Worm (Caenorhabditis elegans) whole organism, mixed stage, embryonic: Measurements from ENCODE around the gene Y38H6C.15.

Experiments used
- elt-3 ChIP-seq: fragments of 150-350 bp; optimal IDR thresholded peaks from 2 replicates; lab custom pipeline; 2014; ENCODE audit warnings: missing biosample characterization, missing genetic modification characterization
- lsy-2 ChIP-seq: fragments of 150-350 bp; optimal IDR thresholded peaks from 2 replicates; lab custom pipeline; 2014; ENCODE audit warnings: missing biosample characterization, missing genetic modification characterization
- mep-1 ChIP-seq: fragments of 150-350 bp; optimal IDR thresholded peaks from 2 replicates; lab custom pipeline; 2017; ENCODE audit warnings: missing biosample characterization, missing genetic modification reagents, missing genetic modification characterization, inconsistent platforms
- nhr-237 ChIP-seq: fragments of 150-350 bp; optimal IDR thresholded peaks from 2 replicates; lab custom pipeline; 2014; ENCODE audit warnings: missing biosample characterization, missing genetic modification characterization
- nhr-28 ChIP-seq: fragments of 150-350 bp; optimal IDR thresholded peaks from 2 replicates; lab custom pipeline; 2014; ENCODE audit warnings: missing biosample characterization, missing genetic modification characterization
- nhr-76 ChIP-seq: sonication (generic microtip); optimal IDR thresholded peaks from 2 replicates; lab custom pipeline; 2017; ENCODE audit warnings: missing biosample characterization, missing genetic modification characterization
- pha-4 ChIP-seq: fragments of 150-350 bp; optimal IDR thresholded peaks from 2 replicates; lab custom pipeline; 2018; ENCODE audit warnings: missing biosample characterization, missing genetic modification reagents, missing genetic modification characterization
- sem-2 ChIP-seq: fragments of 200-800 bp; sonication (Bioruptor generic); optimal IDR thresholded peaks from 2 replicates; lab custom pipeline; 2018; ENCODE audit warnings: mild to moderate bottlenecking, missing genetic modification characterization, missing compliant biosample characterization
- snpc-4 ChIP-seq: fragments of 150-350 bp; optimal IDR thresholded peaks from 2 replicates; lab custom pipeline; 2014; ENCODE audit warnings: missing biosample characterization, missing genetic modification characterization
- unc-62 ChIP-seq: fragments of 150-350 bp; optimal IDR thresholded peaks from 2 replicates; lab custom pipeline; 2014; ENCODE audit warnings: missing biosample characterization, missing genetic modification reagents, missing genetic modification characterization
- ztf-11 ChIP-seq: fragments of 150-350 bp; optimal IDR thresholded peaks from 2 replicates; lab custom pipeline; 2014; ENCODE audit warnings: missing biosample characterization, missing genetic modification characterization

ce11 chrV:20545742-20546141, 9.6 kb upstream of the Y38H6C.15 start:
- TF ChIP-seq nhr-76 (tag; lab: Kevin White, UChicago) (no peak), snpc-4 (tag; lab: Kevin White, UChicago) (no peak), nhr-237 (no peak), ztf-11 (tag; lab: Kevin White, UChicago) (no peak), sem-2 (GFP tag; lab: Kevin White, UChicago) (no peak), mep-1 (no peak), pha-4 (tag; lab: Kevin White, UChicago) (no peak), unc-62 (GFP tag; lab: Kevin White, UChicago) (no peak), elt-3 (tag; lab: Kevin White, UChicago) (no peak), nhr-28 (tag; lab: Kevin White, UChicago) (no peak), lsy-2 (tag; lab: Kevin White, UChicago) (no peak)
